Fruit fly (Drosophila melanogaster): Measurements from ENCODE around the gene Arr2.

Gene Arr2

dm6 chr3L:8683773-8684172, 35.0 kb upstream of the Arr2 start (continued):
- TF ChIP-seq MBD-R2 (GFP tag; IDR thresholded peaks at IDR 0.05) (no peak), CG15601 (tag; optimal IDR thresholded peaks at IDR 0.05) (peak; percentile 43), Tbp (GFP tag; optimal IDR thresholded peaks at IDR 0.05) (no peak), CG11696 (GFP tag; IDR thresholded peaks at IDR 0.05) (no peak), NFAT (GFP tag; IDR thresholded peaks at IDR 0.05) (0 out of 2 replicates have a peak, but pooled peaks have one; percentile 46), CG11456 (GFP tag; IDR thresholded peaks at IDR 0.05) (0 out of 3 replicates have a peak, but pooled peaks have one; percentile 8), ash1 (GFP tag; optimal IDR thresholded peaks at IDR 0.05) (no peak), eve (GFP tag; optimal IDR thresholded peaks at IDR 0.05) (no peak), CG3847 (GFP tag; IDR thresholded peaks at IDR 0.05) (no peak), Spps (tag; optimal IDR thresholded peaks at IDR 0.05) (no peak), CG2678 (tag; optimal IDR thresholded peaks at IDR 0.05) (peak; percentile 13), unc-4 (GFP tag; IDR thresholded peaks at IDR 0.05; ENCODE audit: partially characterized antibody) (no peak), CG31224 (GFP tag; IDR thresholded peaks at IDR 0.05) (0 out of 2 replicates have a peak, but pooled peaks have one; percentile 19), btn (GFP tag; optimal IDR thresholded peaks at IDR 0.05) (no peak), rib (GFP tag; IDR thresholded peaks at IDR 0.05) (0 out of 2 replicates have a peak, but pooled peaks have one; percentile 35), Taf1 (GFP tag; IDR thresholded peaks at IDR 0.05) (no peak), CG17186 (GFP tag; optimal IDR thresholded peaks at IDR 0.05) (no peak), CG3407 (GFP tag; optimal IDR thresholded peaks at IDR 0.05) (peak; percentile 54), org-1 (GFP tag; optimal IDR thresholded peaks at IDR 0.05) (peak; percentile 31), Asciz (GFP tag; optimal IDR thresholded peaks at IDR 0.05) (peak; percentile 7), CG13424 (tag; optimal IDR thresholded peaks at IDR 0.05) (no peak), Nf-YB (GFP tag; optimal IDR thresholded peaks at IDR 0.05) (no peak), Meics (GFP tag; optimal IDR thresholded peaks at IDR 0.05) (no peak), Trl (optimal IDR thresholded peaks at IDR 0.05) (no peak), Trl (GFP tag; optimal IDR thresholded peaks at IDR 0.05) (no peak), CG17328 (GFP tag; IDR thresholded peaks at IDR 0.05) (no peak), CG16863 (GFP tag; optimal IDR thresholded peaks at IDR 0.05) (no peak), vnd (GFP tag; IDR thresholded peaks at IDR 0.05; ENCODE audit: partially characterized antibody) (no peak), Atf6 (GFP tag; IDR thresholded peaks at IDR 0.05) (peak; percentile 57), Abd-B (GFP tag; optimal IDR thresholded peaks at IDR 0.05) (no peak), crp (GFP tag; optimal IDR thresholded peaks at IDR 0.05) (no peak), dm (GFP tag; optimal IDR thresholded peaks at IDR 0.05) (no peak), CG10321 (GFP tag; IDR thresholded peaks at IDR 0.05) (0 out of 2 replicates have a peak, but pooled peaks have one; percentile 26), CG8281 (tag; optimal IDR thresholded peaks at IDR 0.05) (no peak), Dbx (GFP tag; IDR thresholded peaks at IDR 0.05) (0 out of 3 replicates have a peak, but pooled peaks have one; percentile 51), HLH4C (GFP tag; IDR thresholded peaks at IDR 0.05; ENCODE audit: partially characterized antibody) (no peak), bsh (GFP tag; optimal IDR thresholded peaks at IDR 0.05) (no peak), sd (tag; optimal IDR thresholded peaks at IDR 0.05) (no peak), CG17568 (GFP tag; optimal IDR thresholded peaks at IDR 0.05) (no peak), eyg (GFP tag; optimal IDR thresholded peaks at IDR 0.05) (no peak), z (GFP tag; IDR thresholded peaks at IDR 0.05) (no peak), Hsf (GFP tag; optimal IDR thresholded peaks at IDR 0.05) (no peak), CG9437 (GFP tag; optimal IDR thresholded peaks at IDR 0.05) (no peak), gt (GFP tag; IDR thresholded peaks at IDR 0.05) (no peak), zfh1 (GFP tag; IDR thresholded peaks at IDR 0.05) (no peak), sisA (GFP tag; IDR thresholded peaks at IDR 0.05) (no peak), CG15269 (tag; optimal IDR thresholded peaks at IDR 0.05) (no peak), hth (optimal IDR thresholded peaks at IDR 0.05) (no peak), Hand (GFP tag; optimal IDR thresholded peaks at IDR 0.05) (no peak), slp2 (GFP tag; optimal IDR thresholded peaks at IDR 0.05) (no peak), lab (GFP tag; optimal IDR thresholded peaks at IDR 0.05) (peak; percentile 71), D19B (GFP tag; optimal IDR thresholded peaks at IDR 0.05) (no peak)

All from whole organism, embryonic.